Worm (Caenorhabditis elegans) whole organism, L4 larva: ENCODE measurements around the gene cyn-9.

Source experiments
- D1046.2 ChIP-seq: fragments of 200-800 bp; sonication (Bioruptor generic); IDR thresholded peaks from 2 replicates; pipeline ENCODE4 v1.3.6; 2022; ENCODE audit warnings: missing genetic modification characterization, missing compliant biosample characterization
- F10B5.3 ChIP-seq: sonication (generic microtip); optimal IDR thresholded peaks from 2 replicates; lab custom pipeline; 2016; ENCODE audit warnings: mild to moderate bottlenecking, missing genetic modification characterization, missing compliant biosample characterization
- F26F4.8 ChIP-seq: fragments of 200-800 bp; sonication (Bioruptor generic); conservative IDR thresholded peaks from 2 replicates; pipeline ENCODE4 v1.3.6; 2022; ENCODE audit warnings: missing genetic modification characterization, missing compliant biosample characterization
- F37D6.2 ChIP-seq: sonication (generic microtip); optimal IDR thresholded peaks from 2 replicates; lab custom pipeline; 2016; ENCODE audit warnings: mild to moderate bottlenecking, missing genetic modification characterization, missing compliant biosample characterization
- F49E8.2 ChIP-seq: sonication (generic microtip); optimal IDR thresholded peaks from 2 replicates; lab custom pipeline; 2016; ENCODE audit warnings: missing compliant biosample characterization, mild to moderate bottlenecking, missing genetic modification characterization, borderline replicate concordance
- Y105C5A.15 ChIP-seq: fragments of 200-800 bp; sonication (Bioruptor generic); IDR thresholded peaks from 2 replicates; pipeline ENCODE4 v1.3.6; 2022; ENCODE audit warnings: missing genetic modification characterization, missing compliant biosample characterization
- Y48G9A.11 ChIP-seq: fragments of 200-800 bp; sonication (Bioruptor generic); IDR thresholded peaks from 2 replicates; pipeline ENCODE4 v1.3.6; 2022; ENCODE audit warnings: missing genetic modification reagents, missing genetic modification characterization, missing compliant biosample characterization
- Y75B8A.6 ChIP-seq: fragments of 200-800 bp; sonication (Bioruptor generic); IDR thresholded peaks from 2 replicates; pipeline ENCODE4 v1.3.6; 2022; ENCODE audit warnings: missing genetic modification reagents, missing genetic modification characterization, missing compliant biosample characterization
- aly-2 ChIP-seq: sonication (generic microtip); optimal IDR thresholded peaks from 2 replicates; lab custom pipeline; 2018; ENCODE audit warnings: missing biosample characterization, missing genetic modification characterization
- ceh-20 ChIP-seq: fragments of 200-800 bp; sonication (Bioruptor generic); IDR thresholded peaks from 2 replicates; pipeline ENCODE4 v1.3.6; 2022; ENCODE audit warnings: missing genetic modification reagents, missing genetic modification characterization, missing compliant biosample characterization
- ceh-32 ChIP-seq: sonication (generic microtip); optimal IDR thresholded peaks from 2 replicates; lab custom pipeline; 2016; ENCODE audit warnings: mild to moderate bottlenecking, missing genetic modification characterization, missing compliant biosample characterization; ENCODE audit not compliant: poor library complexity
- ceh-62 ChIP-seq: sonication (generic microtip); optimal IDR thresholded peaks from 2 replicates; lab custom pipeline; 2017; ENCODE audit warnings: missing biosample characterization, missing genetic modification characterization
- cey-2 ChIP-seq: sonication (generic microtip); optimal IDR thresholded peaks from 3 replicates; lab custom pipeline; 2017; ENCODE audit warnings: missing genetic modification characterization, mild to moderate bottlenecking, missing compliant biosample characterization, antibody characterized with exemption, borderline replicate concordance; ENCODE audit not compliant: insufficient read depth
- daf-16 ChIP-seq, 3 experiments: sonication (generic microtip); optimal IDR thresholded peaks; 2 replicates each; lab custom pipeline; 2016 to 2017; ENCODE audit warnings: missing genetic modification characterization in 3 of 3, missing genetic modification reagents in 3 of 3, mild to moderate bottlenecking in 2 of 3, missing compliant biosample characterization in 2 of 3, missing biosample characterization in 1 of 3, moderate library complexity in 1 of 3
- daf-19 ChIP-seq: fragments of 200-800 bp; sonication (Bioruptor generic); conservative IDR thresholded peaks from 2 replicates; pipeline ENCODE4 v1.3.6; 2022; ENCODE audit warnings: missing genetic modification characterization, missing compliant biosample characterization
- daf-8 ChIP-seq: fragments of 200-800 bp; sonication (Bioruptor generic); IDR thresholded peaks from 2 replicates; pipeline ENCODE4 v1.3.6; 2022; ENCODE audit warnings: missing genetic modification characterization, missing compliant biosample characterization
- dmd-8 ChIP-seq: fragments of 200-800 bp; sonication (Bioruptor generic); IDR thresholded peaks from 2 replicates; pipeline ENCODE4 v1.3.6; 2022; ENCODE audit warnings: missing genetic modification characterization, missing compliant biosample characterization
- egl-43 ChIP-seq: fragments of 200-800 bp; sonication (Bioruptor generic); IDR thresholded peaks from 2 replicates; pipeline ENCODE4 v1.3.6; 2022; ENCODE audit warnings: missing genetic modification reagents, missing genetic modification characterization, missing compliant biosample characterization
- fos-1 ChIP-seq: fragments of 150-350 bp; optimal IDR thresholded peaks from 2 replicates; lab custom pipeline; 2014; ENCODE audit warnings: missing biosample characterization, missing genetic modification characterization
- hlh-30 ChIP-seq: sonication (generic microtip); optimal IDR thresholded peaks from 2 replicates; lab custom pipeline; 2017; ENCODE audit warnings: antibody characterized with exemption, mild to moderate bottlenecking, missing genetic modification characterization, missing compliant biosample characterization; ENCODE audit not compliant: insufficient read depth
- jun-1 ChIP-seq: fragments of 150-350 bp; optimal IDR thresholded peaks from 2 replicates; lab custom pipeline; 2014; ENCODE audit warnings: missing biosample characterization, missing genetic modification reagents, missing genetic modification characterization
- lin-13 ChIP-seq: fragments of 150-350 bp; optimal IDR thresholded peaks from 2 replicates; lab custom pipeline; 2014; ENCODE audit warnings: missing biosample characterization, missing genetic modification reagents, missing genetic modification characterization
- lin-15B ChIP-seq: fragments of 150-350 bp; sonication (generic microtip); optimal IDR thresholded peaks from 3 replicates; lab custom pipeline; 2014; ENCODE audit warnings: missing biosample characterization, missing genetic modification characterization
- lin-29 ChIP-seq: fragments of 200-800 bp; sonication (Bioruptor generic); IDR thresholded peaks from 2 replicates; pipeline ENCODE4 v1.3.6; 2022; ENCODE audit warnings: missing genetic modification reagents, missing genetic modification characterization, missing compliant biosample characterization
- lin-38 ChIP-seq: fragments of 200-800 bp; sonication (Bioruptor generic); IDR thresholded peaks from 2 replicates; pipeline ENCODE4 v1.3.6; 2022; ENCODE audit warnings: missing genetic modification reagents, missing genetic modification characterization, missing compliant biosample characterization
- madf-5 ChIP-seq, 2 experiments: fragments of 200-800 bp; sonication (Bioruptor generic); IDR thresholded peaks; 2 replicates each; pipeline ENCODE4 v1.3.6; 2022; ENCODE audit warnings: missing compliant biosample characterization in 2 of 2, missing genetic modification characterization in 2 of 2
- madf-9 ChIP-seq: fragments of 200-800 bp; sonication (Bioruptor generic); conservative IDR thresholded peaks from 2 replicates; pipeline ENCODE4 v1.3.6; 2022; ENCODE audit warnings: missing genetic modification reagents, missing genetic modification characterization, missing compliant biosample characterization
- mdl-1 ChIP-seq, 2 experiments: fragments of 150-350 bp in 1 of 2; sonication (generic microtip) in 1 of 2; optimal IDR thresholded peaks; 2 replicates each; lab custom pipeline; 2014 to 2017; ENCODE audit warnings: missing biosample characterization in 2 of 2, missing genetic modification characterization in 2 of 2
- mdt-29 ChIP-seq: fragments of 200-800 bp; sonication (Bioruptor generic); IDR thresholded peaks from 2 replicates; pipeline ENCODE4 v1.3.6; 2022; ENCODE audit warnings: missing genetic modification reagents, missing genetic modification characterization, missing compliant biosample characterization
- mep-1 ChIP-seq: fragments of 150-350 bp; sonication (generic microtip); optimal IDR thresholded peaks from 3 replicates; lab custom pipeline; 2014; ENCODE audit warnings: missing biosample characterization, missing genetic modification characterization
- mxl-2 ChIP-seq: fragments of 200-800 bp; sonication (Bioruptor generic); conservative IDR thresholded peaks from 2 replicates; pipeline ENCODE4 v1.3.6; 2022; ENCODE audit warnings: missing genetic modification reagents, missing genetic modification characterization, missing compliant biosample characterization
- nhr-10 ChIP-seq: fragments of 150-350 bp; optimal IDR thresholded peaks from 2 replicates; lab custom pipeline; 2014; ENCODE audit warnings: missing biosample characterization, missing genetic modification characterization
- nhr-11 ChIP-seq: fragments of 150-350 bp; optimal IDR thresholded peaks from 2 replicates; lab custom pipeline; 2014; ENCODE audit warnings: missing biosample characterization, missing genetic modification characterization
- nhr-25 ChIP-seq: sonication (generic microtip); optimal IDR thresholded peaks from 2 replicates; lab custom pipeline; 2017; ENCODE audit warnings: missing genetic modification characterization, mild to moderate bottlenecking, missing compliant biosample characterization, antibody characterized with exemption, moderate library complexity, borderline replicate concordance; ENCODE audit not compliant: insufficient read depth
- nhr-41 ChIP-seq: fragments of 200-800 bp; sonication (Bioruptor generic); IDR thresholded peaks from 2 replicates; pipeline ENCODE4 v1.3.6; 2022; ENCODE audit warnings: missing genetic modification reagents, missing genetic modification characterization, missing compliant biosample characterization
- nhr-42 ChIP-seq: fragments of 200-800 bp; sonication (Bioruptor generic); IDR thresholded peaks from 2 replicates; pipeline ENCODE4 v1.3.6; 2022; ENCODE audit warnings: missing genetic modification characterization, missing compliant biosample characterization
- nhr-48 ChIP-seq: sonication (generic microtip); optimal IDR thresholded peaks from 2 replicates; lab custom pipeline; 2016; ENCODE audit warnings: mild to moderate bottlenecking, missing genetic modification characterization, missing compliant biosample characterization
- nhr-76 ChIP-seq: fragments of 150-350 bp; optimal IDR thresholded peaks from 2 replicates; lab custom pipeline; 2014; ENCODE audit warnings: missing biosample characterization, missing genetic modification characterization
- nhr-77 ChIP-seq: fragments of 150-350 bp; optimal IDR thresholded peaks from 2 replicates; lab custom pipeline; 2014; ENCODE audit warnings: missing biosample characterization, missing genetic modification characterization
- php-3 ChIP-seq: fragments of 200-800 bp; sonication (Bioruptor generic); IDR thresholded peaks from 2 replicates; pipeline ENCODE4 v1.3.6; 2022; ENCODE audit warnings: missing genetic modification reagents, missing genetic modification characterization, missing compliant biosample characterization
- saeg-2 ChIP-seq: fragments of 200-800 bp; sonication (Bioruptor generic); IDR thresholded peaks from 2 replicates; pipeline ENCODE4 v1.3.6; 2022; ENCODE audit warnings: missing genetic modification reagents, missing genetic modification characterization, missing compliant biosample characterization
- spr-1 ChIP-seq: sonication (generic microtip); optimal IDR thresholded peaks from 2 replicates; lab custom pipeline; 2016; ENCODE audit warnings: mild to moderate bottlenecking, missing genetic modification characterization, missing compliant biosample characterization
- tag-97 ChIP-seq: fragments of 200-800 bp; sonication (Bioruptor generic); IDR thresholded peaks from 2 replicates; pipeline ENCODE4 v1.3.6; 2022; ENCODE audit warnings: missing genetic modification characterization, missing compliant biosample characterization
- unc-130 ChIP-seq: sonication (generic microtip); optimal IDR thresholded peaks from 2 replicates; lab custom pipeline; 2016; ENCODE audit warnings: missing genetic modification reagents, missing genetic modification characterization, missing compliant biosample characterization
- vab-7 ChIP-seq: fragments of 200-800 bp; sonication (Bioruptor generic); IDR thresholded peaks from 2 replicates; pipeline ENCODE4 v1.3.6; 2022; ENCODE audit warnings: missing genetic modification reagents, missing genetic modification characterization, missing compliant biosample characterization
- zfp-2 ChIP-seq: sonication (generic microtip); optimal IDR thresholded peaks from 2 replicates; lab custom pipeline; 2016; ENCODE audit warnings: mild to moderate bottlenecking, missing genetic modification characterization, missing compliant biosample characterization
- zip-11 ChIP-seq: fragments of 200-800 bp; sonication (Bioruptor generic); IDR thresholded peaks from 2 replicates; pipeline ENCODE4 v1.3.6; 2022; ENCODE audit warnings: missing genetic modification characterization, missing compliant biosample characterization
- ztf-7 ChIP-seq: fragments of 150-350 bp; optimal IDR thresholded peaks from 2 replicates; lab custom pipeline; 2014; ENCODE audit warnings: missing biosample characterization, missing genetic modification characterization

cyn-9 gene

DNA sequence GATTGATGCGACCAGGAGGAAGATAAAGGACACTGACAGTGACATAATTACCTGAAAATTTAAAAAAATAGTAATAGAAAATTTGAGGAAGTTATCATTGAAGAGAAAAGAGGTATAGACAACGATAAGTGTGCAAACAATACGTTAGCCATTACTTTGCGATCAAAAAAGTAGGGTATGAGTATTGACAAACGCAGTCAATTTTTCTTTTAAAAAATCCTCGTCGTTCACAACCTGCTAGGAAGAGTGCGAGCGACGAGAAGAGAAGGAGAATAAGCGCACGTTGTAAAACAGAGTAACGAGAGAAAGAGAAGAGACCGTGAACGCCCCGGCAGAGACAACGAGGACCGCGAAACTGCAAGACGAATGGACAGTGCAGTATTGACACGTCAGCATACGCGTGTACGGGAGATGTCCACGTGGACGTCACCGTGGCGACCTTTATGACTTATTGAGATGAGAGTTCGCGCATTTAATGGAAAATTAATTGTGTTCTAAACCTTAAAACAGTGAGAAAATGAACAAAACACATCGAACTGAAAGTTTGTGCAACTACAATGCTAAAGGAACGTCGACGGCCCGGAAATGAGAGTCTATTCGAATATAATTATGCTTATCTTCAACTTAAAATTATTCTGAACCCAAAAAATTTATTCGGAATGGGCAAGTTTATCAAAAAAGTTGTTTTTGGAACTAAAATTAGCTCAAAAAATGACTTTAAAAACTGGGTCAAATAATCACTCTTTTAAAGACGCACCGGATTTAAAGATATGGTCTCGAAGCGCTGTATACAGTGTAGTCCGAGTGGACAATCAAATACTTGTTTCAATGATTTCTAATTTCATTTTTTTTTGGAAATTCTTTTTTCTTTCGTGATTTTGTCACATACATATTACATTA lies 2.2 kb upstream of the cyn-9 start, which contains the start of the genes pdi-1 and C14B1.2:
Gene pdi-1, minus strand, starts transcription at position 51 of the 900 bp plus-strand sequence.
Gene C14B1.2, plus strand, starts transcription at position 850 of the 900 bp plus-strand sequence.
- no peak for TF ChIP-seq lin-29 (GFP tag; lab: Robert Waterston, UW)
- peak; percentile 64 for TF ChIP-seq mep-1 (tag; lab: Kevin White, UChicago)
- no peak for TF ChIP-seq cey-2
- TF ChIP-seq aly-2 (tag; lab: Kevin White, UChicago), result no peak
- peak; percentile 75 to 89 for TF ChIP-seq mdl-1 (tag; optimal IDR thresholded peaks at IDR 0.05; lab: Kevin White, UChicago)
- peak; percentile 83 for TF ChIP-seq nhr-25 (tag; lab: Kevin White, UChicago)
- TF ChIP-seq nhr-76, result no peak
- 0 out of 2 replicates have a peak, but pooled peaks have one; percentile 22 for TF ChIP-seq ceh-20 (GFP tag; lab: Robert Waterston, UW)
- TF ChIP-seq lin-38 (GFP tag; lab: Robert Waterston, UW), result peak; percentile 64
- no peak for TF ChIP-seq zip-11 (GFP tag; lab: Robert Waterston, UW)
- no peak for TF ChIP-seq madf-5 (GFP tag; IDR thresholded peaks at IDR 0.05; lab: Robert Waterston, UW)
- no peak for TF ChIP-seq D1046.2 (GFP tag; lab: Robert Waterston, UW)
- TF ChIP-seq Y48G9A.11 (GFP tag; lab: Robert Waterston, UW), result no peak
- peak; percentile 64; the same call in 1 of the 2 replicates for TF ChIP-seq nhr-41 (GFP tag; lab: Robert Waterston, UW)
- TF ChIP-seq mdt-29 (GFP tag; lab: Robert Waterston, UW), result no peak
- TF ChIP-seq ceh-62 (tag; lab: Kevin White, UChicago), result no peak
- TF ChIP-seq vab-7 (GFP tag; lab: Robert Waterston, UW), result no peak
- TF ChIP-seq daf-16 (GFP tag; optimal IDR thresholded peaks at IDR 0.05; lab: Kevin White, UChicago), result no peak
- peak; percentile 2 for TF ChIP-seq daf-16 (tag; optimal IDR thresholded peaks at IDR 0.05; lab: Kevin White, UChicago)
- TF ChIP-seq Y105C5A.15 (GFP tag; lab: Robert Waterston, UW), result no peak
- TF ChIP-seq spr-1 (tag; lab: Kevin White, UChicago), result peak; percentile 28
- TF ChIP-seq hlh-30 (tag; lab: Kevin White, UChicago), result peak; percentile 71
- no peak for TF ChIP-seq daf-8 (GFP tag; lab: Robert Waterston, UW)
- peak; percentile 35 for TF ChIP-seq nhr-77
- TF ChIP-seq F26F4.8 (GFP tag; lab: Robert Waterston, UW), result no peak
- TF ChIP-seq fos-1 (tag; lab: Kevin White, UChicago), result no peak
- no peak for TF ChIP-seq jun-1 (tag; lab: Kevin White, UChicago)
- TF ChIP-seq nhr-42, result no peak
- no peak for TF ChIP-seq php-3 (GFP tag; lab: Robert Waterston, UW)
- no peak for TF ChIP-seq dmd-8
- TF ChIP-seq ceh-32, result no peak
- no peak for TF ChIP-seq zfp-2 (tag; lab: Kevin White, UChicago)
- TF ChIP-seq egl-43 (GFP tag; lab: Robert Waterston, UW), result peak; percentile 59; the same call in 1 of the 2 replicates
- TF ChIP-seq daf-19 (GFP tag; lab: Robert Waterston, UW), result no peak
- no peak for TF ChIP-seq F49E8.2
- no peak for TF ChIP-seq nhr-10 (tag; lab: Kevin White, UChicago)
- TF ChIP-seq ztf-7, result no peak
- no peak for TF ChIP-seq F37D6.2 (tag; lab: Kevin White, UChicago)
- no peak for TF ChIP-seq lin-15B (tag; lab: Kevin White, UChicago)
- no peak for TF ChIP-seq unc-130 (GFP tag; lab: Kevin White, UChicago)
- no peak for TF ChIP-seq nhr-11
- TF ChIP-seq Y75B8A.6 (GFP tag; lab: Robert Waterston, UW), result 0 out of 2 replicates have a peak, but pooled peaks have one; percentile 37
- no peak for TF ChIP-seq F10B5.3
- TF ChIP-seq lin-13 (GFP tag; lab: Kevin White, UChicago), result peak; percentile 59
- peak; percentile 54 for TF ChIP-seq nhr-48 (tag; lab: Kevin White, UChicago)
- TF ChIP-seq mxl-2, result no peak
- TF ChIP-seq tag-97, result no peak
- TF ChIP-seq madf-9 (GFP tag; lab: Robert Waterston, UW), result no peak; the same call in 1 of the 2 replicates
- TF ChIP-seq saeg-2 (GFP tag; lab: Robert Waterston, UW), result no peak
